Worm (Caenorhabditis elegans) whole organism, early embryonic: ENCODE results near the gene unc-82.
A peak's percentile ranks its signal among the peaks of the same experiment; 100 is the strongest.
"Not testable (repeated sequence)": the region's sequence is repeated elsewhere in the genome, so short reads cannot be mapped to it uniquely, and the experiment has no call there.

Experiments used
- B0310.2 ChIP-seq: sonication (generic microtip); optimal IDR thresholded peaks from 2 replicates; lab custom pipeline; 2016; ENCODE audit warnings: mild to moderate bottlenecking, missing genetic modification characterization, missing compliant biosample characterization
- F13C5.2 ChIP-seq: sonication (generic microtip); optimal IDR thresholded peaks from 2 replicates; lab custom pipeline; 2017; ENCODE audit warnings: mild to moderate bottlenecking, missing genetic modification characterization, inconsistent platforms, missing compliant biosample characterization
- aly-1 ChIP-seq: sonication (generic microtip); optimal IDR thresholded peaks from 2 replicates; lab custom pipeline; 2016; ENCODE audit warnings: missing genetic modification characterization, missing compliant biosample characterization
- ama-1 ChIP-seq: fragments of 150-350 bp; optimal IDR thresholded peaks from 2 replicates; lab custom pipeline; 2014
- ets-7 ChIP-seq: sonication (generic microtip); optimal IDR thresholded peaks from 2 replicates; lab custom pipeline; 2016; ENCODE audit warnings: missing genotype, missing genetic modification characterization, missing compliant biosample characterization
- flt-1 ChIP-seq: fragments of 200-800 bp; sonication (Bioruptor generic); IDR thresholded peaks from 2 replicates; pipeline ENCODE4 v1.3.6; 2022; ENCODE audit warnings: missing genetic modification characterization, missing compliant biosample characterization
- hmbx-1 ChIP-seq: sonication (generic microtip); optimal IDR thresholded peaks from 2 replicates; lab custom pipeline; 2016; ENCODE audit warnings: mild to moderate bottlenecking, missing genetic modification characterization, missing compliant biosample characterization
- hmg-4 ChIP-seq: fragments of 200-800 bp; sonication (Bioruptor generic); optimal IDR thresholded peaks from 2 replicates; lab custom pipeline; 2018; ENCODE audit warnings: mild to moderate bottlenecking, missing genetic modification characterization, missing compliant biosample characterization
- scrt-1 ChIP-seq: fragments of 200-800 bp; sonication (Bioruptor generic); IDR thresholded peaks from 2 replicates; pipeline ENCODE4 v1.3.6; 2022; ENCODE audit warnings: missing genetic modification characterization, missing compliant biosample characterization
- sea-1 ChIP-seq: fragments of 200-800 bp; sonication (Bioruptor generic); conservative IDR thresholded peaks from 2 replicates; pipeline ENCODE4 v1.3.6; 2022; ENCODE audit warnings: missing genetic modification characterization, missing compliant biosample characterization
- tra-4 ChIP-seq: sonication (generic microtip); optimal IDR thresholded peaks from 2 replicates; lab custom pipeline; 2017; ENCODE audit warnings: missing genetic modification characterization, missing compliant biosample characterization

DNA sequence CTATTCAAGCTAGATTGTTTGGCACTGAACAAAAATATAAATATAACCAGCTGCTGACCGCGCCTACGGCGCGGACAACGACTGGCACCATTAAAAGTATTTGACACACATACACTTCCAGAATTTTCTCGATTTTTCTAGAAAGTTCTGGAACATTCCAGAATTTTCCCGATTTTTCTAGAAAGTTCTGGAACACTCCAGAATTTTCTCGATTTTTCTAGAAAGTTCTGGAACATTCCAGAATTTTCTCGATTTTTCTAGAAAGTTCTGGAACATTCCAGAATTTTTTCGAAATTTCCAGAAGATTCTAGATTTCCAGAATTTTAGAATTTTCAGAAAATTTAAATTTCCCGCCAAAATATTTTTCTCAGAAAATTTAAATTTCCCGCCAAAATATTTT lies 16.7 kb downstream of the unc-82 start:
- not testable (repeated sequence) for TF ChIP-seq hmg-4 (GFP tag; lab: Kevin White, UChicago); ama-1 (lab: Kevin White, UChicago); F13C5.2; tra-4 (tag; lab: Kevin White, UChicago); aly-1 (tag; lab: Kevin White, UChicago); sea-1; hmbx-1 (tag; lab: Kevin White, UChicago); scrt-1 (GFP tag; lab: Robert Waterston, UW); ets-7 (tag; lab: Kevin White, UChicago); B0310.2 (tag; lab: Kevin White, UChicago)
- TF ChIP-seq flt-1 (GFP tag; lab: Robert Waterston, UW) = peak; percentile 33; the same call in 1 of the 2 replicates
